Worm (Caenorhabditis elegans) whole organism, early embryonic: Measurements from ENCODE around the gene ZC21.6.

Experiments
- B0310.2 ChIP-seq: sonication (generic microtip); optimal IDR thresholded peaks from 2 replicates; lab custom pipeline; 2016; ENCODE audit warnings: mild to moderate bottlenecking, missing genetic modification characterization, missing compliant biosample characterization
- ama-1 ChIP-seq: fragments of 150-350 bp; optimal IDR thresholded peaks from 2 replicates; lab custom pipeline; 2014
- flt-1 ChIP-seq: fragments of 200-800 bp; sonication (Bioruptor generic); IDR thresholded peaks from 2 replicates; pipeline ENCODE4 v1.3.6; 2022; ENCODE audit warnings: missing genetic modification characterization, missing compliant biosample characterization
- hnd-1 ChIP-seq: sonication (generic microtip); optimal IDR thresholded peaks from 2 replicates; lab custom pipeline; 2016; ENCODE audit warnings: missing genetic modification characterization, missing compliant biosample characterization
- pes-1 ChIP-seq: fragments of 200-800 bp; sonication (Bioruptor generic); IDR thresholded peaks from 2 replicates; pipeline ENCODE4 v1.3.6; 2022; ENCODE audit warnings: missing genetic modification reagents, missing genetic modification characterization, missing compliant biosample characterization
- sea-1 ChIP-seq: fragments of 200-800 bp; sonication (Bioruptor generic); conservative IDR thresholded peaks from 2 replicates; pipeline ENCODE4 v1.3.6; 2022; ENCODE audit warnings: missing genetic modification characterization, missing compliant biosample characterization

DNA sequence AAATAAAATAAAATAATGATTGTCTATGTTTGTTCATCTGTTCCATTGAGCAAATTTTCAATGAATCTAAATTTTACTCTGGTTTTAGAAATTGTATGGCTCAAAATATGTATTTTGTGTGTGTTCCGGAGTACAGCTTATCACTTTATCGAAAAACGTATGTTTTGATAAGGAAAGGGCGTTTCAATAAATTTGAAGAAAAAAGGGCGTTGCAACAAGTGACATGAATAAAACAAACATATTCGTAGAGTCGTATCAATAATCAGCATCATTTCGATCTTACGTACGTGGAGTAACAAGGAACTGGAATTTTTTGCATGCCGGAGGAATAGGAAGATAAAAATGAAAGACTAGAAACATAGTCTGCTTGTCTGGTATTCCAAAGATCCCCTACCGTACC, 48.7 kb upstream of the ZC21.6 start:
- TF ChIP-seq pes-1 (GFP tag; lab: Robert Waterston, UW), result no peak
- TF ChIP-seq ama-1, result no peak
- no peak for TF ChIP-seq sea-1
- TF ChIP-seq flt-1 (GFP tag; lab: Robert Waterston, UW), result no peak
- no peak for TF ChIP-seq B0310.2 (tag; lab: Kevin White, UChicago)
- no peak for TF ChIP-seq hnd-1 (tag; lab: Kevin White, UChicago)
